Fruit fly (Drosophila melanogaster): ENCODE measurements around the gene Doc2.

- TF ChIP-seq br (GFP tag; optimal IDR thresholded peaks at IDR 0.05) (peak; percentile 26), sage (GFP tag; optimal IDR thresholded peaks at IDR 0.05) (no peak), Dfd (GFP tag; optimal IDR thresholded peaks at IDR 0.05) (no peak), GATAd (GFP tag; optimal IDR thresholded peaks at IDR 0.05) (no peak), foxo (GFP tag; optimal IDR thresholded peaks at IDR 0.05) (peak in 1 of 2 experiments; percentile 41), psq (GFP tag; optimal IDR thresholded peaks at IDR 0.05) (no peak), dsf (GFP tag; optimal IDR thresholded peaks at IDR 0.05; ENCODE audit: borderline replicate concordance) (no peak), woc (GFP tag; optimal IDR thresholded peaks at IDR 0.05) (peak; percentile 25), Hnf4 (GFP tag; optimal IDR thresholded peaks at IDR 0.05) (no peak), Rel (GFP tag; optimal IDR thresholded peaks at IDR 0.05) (no peak), Rel (tag; optimal IDR thresholded peaks at IDR 0.05) (no peak), brk (GFP tag; optimal IDR thresholded peaks at IDR 0.05) (no peak)
Observed at dm6 chr3L:8985132-8985847, 33.8 kb downstream of the Doc2 start.
